Worm (Caenorhabditis elegans): ENCODE results near the gene cnc-10.
A peak's percentile ranks its signal among the peaks of the same experiment; 100 is the strongest.
"Not testable (repeated sequence)": the region's sequence is repeated elsewhere in the genome, so short reads cannot be mapped to it uniquely, and the experiment has no call there.

Gene cnc-10

DNA sequence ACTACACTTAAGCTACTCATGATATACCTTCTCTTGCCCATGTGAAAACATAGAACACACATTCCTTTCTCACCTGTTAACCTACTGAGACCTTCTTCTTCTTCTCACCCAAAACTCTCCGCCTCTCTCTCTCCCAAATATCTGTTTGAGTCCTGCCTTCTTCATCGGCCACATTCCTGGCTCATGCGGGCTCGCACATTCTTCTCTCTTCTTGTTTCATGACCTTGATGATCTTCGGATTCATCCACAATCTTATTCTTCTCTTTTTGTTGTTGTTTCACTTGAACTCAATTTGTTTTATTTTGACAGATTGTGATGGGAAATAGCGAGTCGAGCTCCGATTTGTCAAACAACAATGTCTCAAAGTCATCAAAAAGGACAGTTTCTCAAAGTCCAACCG, 11.1 kb upstream of the cnc-10 start, which contains the start of gene T19C4.5:
Gene T19C4.5 (plus strand): TSS at position 308 of the 400 bp plus-strand sequence.
- TF ChIP-seq F13H6.1 (tag; optimal IDR thresholded peaks at IDR 0.05), result peak; percentile 6
- TF ChIP-seq nhr-25 (tag; optimal IDR thresholded peaks at IDR 0.05), result no peak
- peak; percentile 16 for TF ChIP-seq C34F6.9 (tag; optimal IDR thresholded peaks at IDR 0.05)
- TF ChIP-seq nhr-129 (tag; optimal IDR thresholded peaks at IDR 0.05), result peak; percentile 16

DNA sequence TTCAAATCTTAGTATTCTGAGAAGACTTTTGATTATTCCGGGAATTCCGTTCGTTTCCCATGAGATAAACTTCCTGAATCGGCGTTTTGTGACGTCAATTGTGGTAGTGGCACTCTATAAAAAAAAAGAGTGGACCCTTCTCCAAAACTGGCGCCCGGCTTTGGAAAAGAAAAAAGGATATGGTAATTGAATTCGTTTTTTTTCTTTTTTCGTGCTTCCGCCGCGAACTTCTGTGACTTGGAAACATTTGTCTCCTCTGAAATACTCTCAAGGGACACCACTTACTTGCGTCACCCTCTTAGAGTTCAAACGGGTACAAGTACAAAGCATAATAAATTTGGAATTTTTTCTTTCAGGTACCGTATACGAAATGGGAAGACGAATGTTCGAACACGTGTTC, 10.4 kb upstream of the cnc-10 start:
- TF ChIP-seq F13H6.1 (tag; optimal IDR thresholded peaks at IDR 0.05) (peak; percentile 2), sma-9 (GFP tag; optimal IDR thresholded peaks at IDR 0.05) (peak; percentile 36), sma-9 (tag; optimal IDR thresholded peaks at IDR 0.05) (no peak), aly-2 (tag; optimal IDR thresholded peaks at IDR 0.05) (no peak), elt-3 (tag; optimal IDR thresholded peaks at IDR 0.05) (no peak)

DNA sequence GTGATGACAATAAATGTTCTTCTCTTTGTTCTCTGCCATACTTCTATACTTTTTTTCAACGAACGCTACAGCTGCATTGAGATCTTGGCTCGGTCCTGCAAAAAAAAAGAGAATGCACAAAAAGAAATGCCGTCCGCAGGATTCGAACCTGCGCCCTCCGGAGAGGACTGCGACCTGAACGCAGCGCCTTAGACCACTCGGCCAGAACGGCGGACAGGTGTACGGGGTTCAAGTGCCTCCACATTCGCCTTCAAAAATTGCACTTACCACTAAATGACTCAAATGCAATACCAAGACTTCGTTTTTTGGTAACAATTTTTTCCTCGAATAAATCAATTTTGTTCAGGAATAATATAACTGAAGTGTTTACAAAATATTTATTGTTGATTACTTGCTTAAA, 8.4 kb upstream of the cnc-10 start:
- no peak for TF ChIP-seq unc-55 (GFP tag; optimal IDR thresholded peaks at IDR 0.05)
- TF ChIP-seq C34F6.9 (tag; optimal IDR thresholded peaks at IDR 0.05), result no peak
- TF ChIP-seq Y55F3AM.14 (GFP tag; optimal IDR thresholded peaks at IDR 0.05), result peak; percentile 47
- TF ChIP-seq snpc-4 (tag; optimal IDR thresholded peaks at IDR 0.05), result peak; percentile 95
- peak; percentile 26 for TF ChIP-seq nhr-129 (tag; optimal IDR thresholded peaks at IDR 0.05)
- TF ChIP-seq lsy-2 (tag; optimal IDR thresholded peaks at IDR 0.05), result peak in 1 of 2 experiments; percentile 25
- TF ChIP-seq ztf-11 (tag; optimal IDR thresholded peaks at IDR 0.05), result no peak
- TF ChIP-seq skn-1 (tag; optimal IDR thresholded peaks at IDR 0.05), result no peak
- peak; percentile 8 for TF ChIP-seq crh-2 (tag; optimal IDR thresholded peaks at IDR 0.05)
- no peak for TF ChIP-seq nhr-10 (tag; optimal IDR thresholded peaks at IDR 0.05)
- TF ChIP-seq sma-9 (GFP tag; optimal IDR thresholded peaks at IDR 0.05), result peak; percentile 52
- TF ChIP-seq sma-9 (tag; optimal IDR thresholded peaks at IDR 0.05), result no peak

DNA sequence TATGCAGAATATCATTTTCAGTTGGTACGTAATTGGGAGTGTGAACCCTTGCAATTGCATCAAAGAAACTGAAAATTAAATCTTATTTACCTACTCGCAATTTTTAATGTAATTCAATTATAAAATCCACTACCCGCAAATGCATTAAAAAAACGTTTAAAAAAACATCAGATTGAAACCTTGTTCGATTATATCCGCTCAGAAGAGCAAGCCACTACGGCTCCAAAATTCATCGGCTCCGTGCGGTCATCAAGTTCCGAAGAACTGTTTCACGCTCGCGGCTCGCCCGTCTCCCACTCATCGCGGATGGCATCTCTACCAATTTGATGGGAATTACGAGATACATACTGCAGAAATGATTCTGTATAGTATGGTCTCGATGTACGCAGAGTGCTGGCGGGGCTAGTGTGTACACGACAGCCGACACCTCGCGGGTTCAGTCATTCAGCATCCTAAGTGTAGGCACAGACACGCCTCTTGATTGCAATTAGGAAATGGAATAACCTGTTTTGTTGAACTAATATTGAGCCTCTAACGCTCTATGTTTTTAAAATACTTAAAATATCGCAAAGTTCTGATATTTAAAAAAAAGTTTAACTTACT, 7.6 kb upstream of the cnc-10 start:
- TF ChIP-seq fos-1 (tag; optimal IDR thresholded peaks at IDR 0.05) (peak; percentile 5), sma-9 (GFP tag; optimal IDR thresholded peaks at IDR 0.05) (peak; percentile 82), snpc-4 (tag; optimal IDR thresholded peaks at IDR 0.05) (peak; percentile 94), sma-3 (GFP tag; optimal IDR thresholded peaks at IDR 0.05) (peak; percentile 56), crh-2 (tag; optimal IDR thresholded peaks at IDR 0.05) (peak; percentile 18)
- not testable (repeated sequence) for TF ChIP-seq sma-9 (tag; optimal IDR thresholded peaks at IDR 0.05)

DNA sequence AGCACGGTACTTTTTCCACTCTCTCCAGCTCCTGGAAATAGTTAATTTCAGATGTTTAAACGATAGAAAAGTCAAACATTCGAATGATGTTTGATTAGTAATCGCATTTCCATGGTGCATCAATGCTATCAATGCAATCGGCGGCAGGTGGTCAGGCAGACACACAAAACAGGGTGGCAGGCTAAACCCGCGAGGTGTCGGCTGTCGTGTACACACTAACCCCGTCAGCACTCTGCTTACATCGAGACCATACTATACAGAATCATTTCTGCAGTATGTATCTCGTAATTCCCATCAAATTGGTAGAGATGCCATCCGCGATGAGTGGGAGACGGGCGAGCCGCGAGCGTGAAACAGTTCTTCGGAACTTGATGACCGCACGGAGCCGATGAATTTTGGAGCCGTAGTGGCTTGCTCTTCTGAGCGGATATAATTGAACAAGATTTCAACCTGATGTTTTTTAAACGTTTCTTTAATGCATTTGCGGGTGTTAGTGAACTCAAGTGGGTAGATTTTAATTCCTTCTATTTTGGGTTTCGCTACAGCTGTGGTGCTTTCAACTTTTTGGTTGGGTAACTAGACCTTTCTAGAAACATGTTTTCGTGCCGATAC, 6.2 kb upstream of the cnc-10 start:
- TF ChIP-seq crh-2 (tag; optimal IDR thresholded peaks at IDR 0.05) (peak; percentile 24), gmeb-1 (tag; optimal IDR thresholded peaks at IDR 0.05) (peak; percentile 33), nhr-21 (tag; optimal IDR thresholded peaks at IDR 0.05) (peak; percentile 59), nhr-129 (tag; optimal IDR thresholded peaks at IDR 0.05) (peak; percentile 29), sma-3 (GFP tag; optimal IDR thresholded peaks at IDR 0.05) (peak; percentile 69), F13H6.1 (tag; optimal IDR thresholded peaks at IDR 0.05) (peak; percentile 65), mdl-1 (tag; optimal IDR thresholded peaks at IDR 0.05) (peak in 1 of 2 experiments; percentile 23), sma-9 (GFP tag; optimal IDR thresholded peaks at IDR 0.05) (peak; percentile 87), snpc-4 (tag; optimal IDR thresholded peaks at IDR 0.05) (peak; percentile 96), fos-1 (tag; optimal IDR thresholded peaks at IDR 0.05) (peak; percentile 45), lin-13 (GFP tag; optimal IDR thresholded peaks at IDR 0.05) (peak; percentile 21)
- not testable (repeated sequence) for TF ChIP-seq sma-9 (tag; optimal IDR thresholded peaks at IDR 0.05)

DNA sequence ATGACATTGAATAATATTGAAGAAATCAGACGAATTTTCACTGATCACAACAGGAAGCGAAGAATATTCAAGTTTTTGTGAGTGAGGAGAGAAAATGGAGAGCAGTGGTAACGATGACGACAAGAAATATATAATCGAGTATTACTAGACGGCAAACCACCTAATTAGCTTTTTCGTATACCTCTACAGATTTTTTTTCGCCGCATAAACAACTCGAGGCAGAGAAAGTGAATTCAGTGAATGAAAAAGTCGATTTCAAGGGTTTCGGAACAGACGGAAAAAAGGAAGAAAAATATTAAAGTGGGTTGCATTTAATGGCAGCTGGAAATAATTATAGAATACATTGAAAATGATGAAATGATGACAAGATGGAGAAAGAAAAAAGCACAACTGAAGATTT, 5.4 kb upstream of the cnc-10 start, which contains the start of gene gpa-1:
Gene gpa-1 (minus strand): TSS at position 101 of the 400 bp plus-strand sequence.
- no peak for TF ChIP-seq nhr-10 (tag; optimal IDR thresholded peaks at IDR 0.05)
- no peak for TF ChIP-seq sem-4 (tag; optimal IDR thresholded peaks at IDR 0.05)
- TF ChIP-seq ZK546.5 (tag; optimal IDR thresholded peaks at IDR 0.05), result no peak
- no peak for TF ChIP-seq unc-55 (GFP tag; optimal IDR thresholded peaks at IDR 0.05)
- no peak for TF ChIP-seq gmeb-1 (tag; optimal IDR thresholded peaks at IDR 0.05)
- TF ChIP-seq alr-1 (tag; optimal IDR thresholded peaks at IDR 0.05), result no peak
- TF ChIP-seq zag-1 (tag; optimal IDR thresholded peaks at IDR 0.05), result no peak
- no peak for TF ChIP-seq elt-3 (tag; optimal IDR thresholded peaks at IDR 0.05)
- TF ChIP-seq lin-13 (GFP tag; optimal IDR thresholded peaks at IDR 0.05), result no peak
- no peak for TF ChIP-seq elt-1 (tag; optimal IDR thresholded peaks at IDR 0.05)
- TF ChIP-seq fos-1 (tag; optimal IDR thresholded peaks at IDR 0.05), result no peak
- no peak for TF ChIP-seq R02D3.7 (tag; optimal IDR thresholded peaks at IDR 0.05)
- no peak for TF ChIP-seq nhr-237 (tag; optimal IDR thresholded peaks at IDR 0.05)
- TF ChIP-seq nhr-25 (tag; optimal IDR thresholded peaks at IDR 0.05), result no peak

All from whole organism, L2 larva.